Fruit fly (Drosophila melanogaster): ENCODE data around the gene CG2991.

Gene CG2991

DNA sequence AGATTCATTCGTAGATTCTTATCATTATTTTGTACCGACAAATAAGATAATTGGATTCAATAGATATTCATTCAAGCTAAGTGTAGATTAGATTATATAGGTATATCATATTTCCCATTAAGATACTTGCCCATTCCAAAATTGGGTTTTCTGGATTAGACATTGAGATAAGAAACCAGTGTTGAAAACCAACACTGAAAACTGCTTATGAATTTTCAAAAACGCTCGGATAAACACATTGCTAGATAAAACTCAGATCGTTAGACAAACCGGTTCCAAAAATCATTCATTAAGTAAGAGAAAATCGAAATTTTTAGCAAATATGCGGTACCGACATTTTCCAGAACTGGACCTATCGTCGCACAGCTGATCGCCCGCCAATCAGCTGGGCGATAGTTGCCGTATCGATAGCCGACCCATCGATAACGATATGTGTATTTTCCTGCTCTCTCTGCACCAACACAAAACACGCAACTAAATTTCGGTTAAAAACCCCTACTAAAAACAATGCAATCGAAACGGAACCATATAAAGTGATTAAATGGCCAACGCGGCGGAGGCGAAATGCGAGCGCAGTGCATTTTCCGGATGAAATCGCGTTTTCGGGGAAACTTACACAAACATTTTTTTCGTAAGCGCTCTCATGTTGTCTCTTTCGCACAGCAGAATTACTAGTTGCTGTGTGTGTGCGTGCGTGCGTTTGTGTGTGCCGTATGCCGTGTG lies 28.7 kb downstream of the CG2991 start, which contains the start of the genes NTPase and lilli (continued):
- peak; percentile 11 for TF ChIP-seq NK7.1 (GFP tag; optimal IDR thresholded peaks at IDR 0.05)
- TF ChIP-seq CG10321 (GFP tag; IDR thresholded peaks at IDR 0.05), result peak; percentile 70
- TF ChIP-seq salm (tag; optimal IDR thresholded peaks at IDR 0.05), result no peak
- peak; percentile 58 for TF ChIP-seq CHES-1-like (GFP tag; optimal IDR thresholded peaks at IDR 0.05)
- no peak for TF ChIP-seq dan (GFP tag; IDR thresholded peaks at IDR 0.05)
- TF ChIP-seq CG1603 (tag; optimal IDR thresholded peaks at IDR 0.05), result peak; percentile 57
- TF ChIP-seq cg (GFP tag; optimal IDR thresholded peaks at IDR 0.05), result peak; percentile 100
- TF ChIP-seq CG3995 (GFP tag; optimal IDR thresholded peaks at IDR 0.05), result peak; percentile 56
- peak; percentile 93 for TF ChIP-seq Scr (GFP tag; IDR thresholded peaks at IDR 0.05; ENCODE audit: partially characterized antibody)
- peak; percentile 77 for TF ChIP-seq tio (GFP tag; optimal IDR thresholded peaks at IDR 0.05)
- TF ChIP-seq CG2120 (GFP tag; optimal IDR thresholded peaks at IDR 0.05), result peak; percentile 60
- peak; percentile 38 for TF ChIP-seq phol (tag; optimal IDR thresholded peaks at IDR 0.05)
- TF ChIP-seq HmgZ (tag; optimal IDR thresholded peaks at IDR 0.05), result peak; percentile 2
- peak; percentile 22 for TF ChIP-seq CG10462 (GFP tag; optimal IDR thresholded peaks at IDR 0.05)
- no peak for TF ChIP-seq croc (GFP tag; conservative IDR thresholded peaks at IDR 0.05)
- peak; percentile 59 for TF ChIP-seq zen (tag; optimal IDR thresholded peaks at IDR 0.05)
- peak; percentile 57 for TF ChIP-seq Bteb2 (GFP tag; optimal IDR thresholded peaks at IDR 0.05)
- TF ChIP-seq CG3065 (GFP tag; optimal IDR thresholded peaks at IDR 0.05), result peak; percentile 22
- TF ChIP-seq Spps (tag; optimal IDR thresholded peaks at IDR 0.05), result peak; percentile 1
- no peak for TF ChIP-seq lov (optimal IDR thresholded peaks at IDR 0.05)
- 0 out of 3 replicates have a peak, but pooled peaks have one; percentile 11 for TF ChIP-seq lov (GFP tag; IDR thresholded peaks at IDR 0.05)
- no peak for TF ChIP-seq CG4730 (GFP tag; IDR thresholded peaks at IDR 0.05)
- TF ChIP-seq twi (tag; optimal IDR thresholded peaks at IDR 0.05), result no peak
- TF ChIP-seq CG14050 (GFP tag; IDR thresholded peaks at IDR 0.05), result no peak
- peak; percentile 47 for TF ChIP-seq CG18262 (tag; optimal IDR thresholded peaks at IDR 0.05)
- peak; percentile 66 for TF ChIP-seq Dip3 (GFP tag; optimal IDR thresholded peaks at IDR 0.05)
- peak; percentile 65 for TF ChIP-seq slbo (GFP tag; IDR thresholded peaks at IDR 0.05)
- TF ChIP-seq chinmo (GFP tag; IDR thresholded peaks at IDR 0.05; ENCODE audit: partially characterized antibody), result peak; percentile 75; the same call in 3 of the 4 replicates
- peak; percentile 15 for TF ChIP-seq CG2712 (tag; optimal IDR thresholded peaks at IDR 0.05)
- TF ChIP-seq CG1529 (GFP tag; optimal IDR thresholded peaks at IDR 0.05), result no peak
- TF ChIP-seq CG5245 (GFP tag; optimal IDR thresholded peaks at IDR 0.05), result peak; percentile 75
- no peak for TF ChIP-seq D19B (GFP tag; optimal IDR thresholded peaks at IDR 0.05)
- peak; percentile 48 for TF ChIP-seq Atf-2 (GFP tag; optimal IDR thresholded peaks at IDR 0.05)
- no peak for TF ChIP-seq MTF-1 (GFP tag; optimal IDR thresholded peaks at IDR 0.05; ENCODE audit: borderline replicate concordance)
- TF ChIP-seq ken (GFP tag; IDR thresholded peaks at IDR 0.05), result peak; percentile 78
- TF ChIP-seq sug (tag; optimal IDR thresholded peaks at IDR 0.05), result no peak
- TF ChIP-seq danr (GFP tag; IDR thresholded peaks at IDR 0.05), result no peak
- peak; percentile 92 for TF ChIP-seq grn (GFP tag; optimal IDR thresholded peaks at IDR 0.05)
- TF ChIP-seq ara (GFP tag; IDR thresholded peaks at IDR 0.05), result peak; percentile 70
- no peak for TF ChIP-seq CG4707 (GFP tag; optimal IDR thresholded peaks at IDR 0.05)
- peak; percentile 36 for TF ChIP-seq tx (GFP tag; optimal IDR thresholded peaks at IDR 0.05)
- no peak for TF ChIP-seq H15 (GFP tag; IDR thresholded peaks at IDR 0.05)
- peak; percentile 61 for TF ChIP-seq CG3163 (GFP tag; optimal IDR thresholded peaks at IDR 0.05)
- no peak for TF ChIP-seq Doc2 (GFP tag; IDR thresholded peaks at IDR 0.05)
- peak; percentile 38 for TF ChIP-seq CG7556 (GFP tag; optimal IDR thresholded peaks at IDR 0.05)
- peak; percentile 57 for TF ChIP-seq sisA (GFP tag; IDR thresholded peaks at IDR 0.05)
- no peak for TF ChIP-seq run (tag; optimal IDR thresholded peaks at IDR 0.05)
- peak; percentile 87 for TF ChIP-seq inv (GFP tag; IDR thresholded peaks at IDR 0.05; ENCODE audit: partially characterized antibody)
- TF ChIP-seq emc (GFP tag; optimal IDR thresholded peaks at IDR 0.05), result no peak
- no peak for TF ChIP-seq fd64A (GFP tag; optimal IDR thresholded peaks at IDR 0.05)

Data from whole organism, embryonic.